Fruit fly (Drosophila melanogaster): ENCODE measurements around the gene CG31522.

Gene CG31522

DNA sequence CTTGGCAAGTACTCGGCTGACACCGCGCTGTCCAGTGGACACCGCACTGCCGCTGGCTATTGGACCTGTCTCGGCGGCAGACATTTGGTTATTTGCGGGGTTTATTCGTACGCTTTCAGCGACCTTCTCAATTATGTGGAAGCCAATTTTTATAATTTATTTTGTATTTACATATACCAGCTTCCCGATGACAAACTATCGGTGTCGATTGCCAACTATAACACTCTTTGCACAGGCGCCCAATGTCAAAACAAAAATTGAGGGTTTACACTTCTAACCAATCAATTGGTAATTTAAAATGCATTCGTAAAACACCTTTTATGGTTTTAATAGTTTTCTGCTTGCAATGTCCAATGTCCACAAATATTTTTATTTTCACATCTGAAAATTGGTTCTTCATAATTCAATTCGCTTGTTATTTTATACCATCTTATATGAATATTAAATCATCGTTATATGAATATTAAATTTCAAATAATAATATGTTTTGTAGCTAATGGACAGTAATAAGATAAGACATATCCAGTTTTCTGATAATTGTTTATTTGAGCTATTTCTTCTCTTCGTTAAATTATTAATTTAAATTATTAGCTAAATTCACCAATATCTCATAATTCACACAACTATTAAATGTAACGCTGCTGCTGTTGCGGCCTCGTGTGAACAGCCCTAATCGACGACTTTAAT, 62.7 kb downstream of the CG31522 start (continued):
- no peak for TF ChIP-seq ap (GFP tag; IDR thresholded peaks at IDR 0.05)
- TF ChIP-seq sens-2 (GFP tag; IDR thresholded peaks at IDR 0.05), result no peak
- TF ChIP-seq dmrt99B (tag; optimal IDR thresholded peaks at IDR 0.05), result peak; percentile 8
- no peak for TF ChIP-seq kay (GFP tag; optimal IDR thresholded peaks at IDR 0.05)
- peak; percentile 10; the same call in 1 of the 3 replicates for TF ChIP-seq CG34224 (GFP tag; IDR thresholded peaks at IDR 0.05; ENCODE audit: partially characterized antibody)
- TF ChIP-seq CG10147 (GFP tag; optimal IDR thresholded peaks at IDR 0.05), result peak; percentile 20
- no peak for TF ChIP-seq NC2β (GFP tag; optimal IDR thresholded peaks at IDR 0.05)
- TF ChIP-seq CG12219 (GFP tag; optimal IDR thresholded peaks at IDR 0.05), result no peak
- 0 out of 4 replicates have a peak, but pooled peaks have one; percentile 29 for TF ChIP-seq Gug (GFP tag; IDR thresholded peaks at IDR 0.05)
- TF ChIP-seq CG8478 (optimal IDR thresholded peaks at IDR 0.05), result no peak
- peak; percentile 49 for TF ChIP-seq CG18262 (tag; optimal IDR thresholded peaks at IDR 0.05)
- TF ChIP-seq CG4360 (GFP tag; IDR thresholded peaks at IDR 0.05), result no peak
- no peak for TF ChIP-seq sim (GFP tag; IDR thresholded peaks at IDR 0.05)
- TF ChIP-seq Rfx (GFP tag; IDR thresholded peaks at IDR 0.05), result peak; percentile 49; the same call in 1 of the 2 replicates
- TF ChIP-seq nmo (GFP tag; optimal IDR thresholded peaks at IDR 0.05), result peak; percentile 69
- no peak for TF ChIP-seq Nf-YA (GFP tag; IDR thresholded peaks at IDR 0.05)
- TF ChIP-seq CG13775 (GFP tag; optimal IDR thresholded peaks at IDR 0.05), result peak; percentile 63
- no peak for TF ChIP-seq CG13624 (GFP tag; optimal IDR thresholded peaks at IDR 0.05)
- no peak for TF ChIP-seq org-1 (GFP tag; optimal IDR thresholded peaks at IDR 0.05)
- TF ChIP-seq Optix (GFP tag; IDR thresholded peaks at IDR 0.05), result no peak
- TF ChIP-seq CG14014 (GFP tag; IDR thresholded peaks at IDR 0.05), result no peak
- no peak for TF ChIP-seq sr (GFP tag; IDR thresholded peaks at IDR 0.05)
- no peak for TF ChIP-seq CrebB (tag; optimal IDR thresholded peaks at IDR 0.05)
- no peak for TF ChIP-seq Awh (GFP tag; IDR thresholded peaks at IDR 0.05)
- no peak for TF ChIP-seq CG6854 (GFP tag; optimal IDR thresholded peaks at IDR 0.05)
- no peak for TF ChIP-seq ara (GFP tag; IDR thresholded peaks at IDR 0.05)
- TF ChIP-seq Ada2b (GFP tag; IDR thresholded peaks at IDR 0.05), result no peak
- TF ChIP-seq Aef1 (GFP tag; IDR thresholded peaks at IDR 0.05), result no peak
- no peak for TF ChIP-seq CG12769 (tag; optimal IDR thresholded peaks at IDR 0.05)
- TF ChIP-seq tup (GFP tag; optimal IDR thresholded peaks at IDR 0.05), result no peak
- TF ChIP-seq Mes4 (GFP tag; optimal IDR thresholded peaks at IDR 0.05), result no peak
- TF ChIP-seq p53 (GFP tag; optimal IDR thresholded peaks at IDR 0.05), result no peak
- TF ChIP-seq yki (optimal IDR thresholded peaks at IDR 0.05), result no peak
- no peak for TF ChIP-seq nom (GFP tag; optimal IDR thresholded peaks at IDR 0.05)
- no peak for TF ChIP-seq CG18011 (GFP tag; optimal IDR thresholded peaks at IDR 0.05)
- no peak for TF ChIP-seq kah (GFP tag; optimal IDR thresholded peaks at IDR 0.05)
- no peak for TF ChIP-seq CG17912 (GFP tag; optimal IDR thresholded peaks at IDR 0.05)
- no peak for TF ChIP-seq al (GFP tag; IDR thresholded peaks at IDR 0.05)
- TF ChIP-seq Sry-δ (GFP tag; optimal IDR thresholded peaks at IDR 0.05), result peak; percentile 17
- no peak for TF ChIP-seq CG32772 (GFP tag; IDR thresholded peaks at IDR 0.05)
- TF ChIP-seq fd102C (GFP tag; optimal IDR thresholded peaks at IDR 0.05), result no peak
- no peak for TF ChIP-seq HLHmδ (GFP tag; optimal IDR thresholded peaks at IDR 0.05)
- peak in 1 of 2 experiments; percentile 37 for TF ChIP-seq Hr78 (GFP tag; optimal IDR thresholded peaks at IDR 0.05)
- TF ChIP-seq CG15011 (GFP tag; optimal IDR thresholded peaks at IDR 0.05), result no peak
- no peak for TF ChIP-seq CG14860 (GFP tag; IDR thresholded peaks at IDR 0.05; ENCODE audit: partially characterized antibody)
- TF ChIP-seq bcd (GFP tag; optimal IDR thresholded peaks at IDR 0.05), result peak; percentile 3
- no peak for TF ChIP-seq bbx (GFP tag; IDR thresholded peaks at IDR 0.05; ENCODE audit: partially characterized antibody)
- TF ChIP-seq fu2 (GFP tag; optimal IDR thresholded peaks at IDR 0.05), result no peak
- no peak for TF ChIP-seq CG7745 (tag; optimal IDR thresholded peaks at IDR 0.05)
- no peak for TF ChIP-seq Xrp1 (GFP tag; IDR thresholded peaks at IDR 0.05)
- TF ChIP-seq CG30020 (tag; optimal IDR thresholded peaks at IDR 0.05), result peak; percentile 99
